Worm (Caenorhabditis elegans) whole organism, young adult: ENCODE data around the gene T28C6.11.

Experiments
- F22D6.2 ChIP-seq: sonication (generic microtip); optimal IDR thresholded peaks from 2 replicates; lab custom pipeline; 2016; ENCODE audit warnings: mild to moderate bottlenecking, missing genetic modification characterization, missing compliant biosample characterization
- egl-18 ChIP-seq: fragments of 200-800 bp; sonication (Bioruptor generic); IDR thresholded peaks from 2 replicates; pipeline ENCODE4 v1.3.6; 2022; ENCODE audit warnings: missing genetic modification reagents, missing genetic modification characterization, missing compliant biosample characterization
- snpc-1.1 ChIP-seq: sonication (generic microtip); optimal IDR thresholded peaks from 2 replicates; lab custom pipeline; 2017; ENCODE audit warnings: missing genetic modification characterization, mild to moderate bottlenecking, missing compliant biosample characterization, antibody characterized with exemption, moderate library complexity, missing genotype, missing genetic modification reagents; ENCODE audit not compliant: insufficient read depth

DNA sequence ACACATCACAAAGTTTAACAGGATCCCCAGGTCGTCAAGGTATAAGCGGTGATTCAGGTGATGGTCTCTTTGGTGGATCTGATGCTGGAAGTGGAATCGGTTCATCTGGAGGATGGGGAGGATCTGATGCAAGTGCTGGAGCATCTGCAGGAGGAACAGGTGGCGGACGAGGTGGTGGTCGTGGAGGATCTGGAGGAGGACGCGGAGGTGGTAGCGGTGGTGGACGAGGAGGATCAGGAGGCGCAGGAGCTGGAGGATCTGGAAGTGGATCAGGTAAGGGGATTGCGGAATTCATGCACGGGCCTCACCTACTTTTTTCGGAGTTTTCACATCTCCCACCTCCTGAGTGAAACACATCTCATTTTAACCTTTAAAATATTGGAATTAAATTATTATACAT lies 23.4 kb downstream of the T28C6.11 start:
- TF ChIP-seq snpc-1.1 (no peak), F22D6.2 (tag; lab: Kevin White, UChicago) (no peak), egl-18 (GFP tag; lab: Robert Waterston, UW) (no peak)
